Fruit fly (Drosophila melanogaster): ENCODE data around the gene CG17219.

Gene CG17219

DNA sequence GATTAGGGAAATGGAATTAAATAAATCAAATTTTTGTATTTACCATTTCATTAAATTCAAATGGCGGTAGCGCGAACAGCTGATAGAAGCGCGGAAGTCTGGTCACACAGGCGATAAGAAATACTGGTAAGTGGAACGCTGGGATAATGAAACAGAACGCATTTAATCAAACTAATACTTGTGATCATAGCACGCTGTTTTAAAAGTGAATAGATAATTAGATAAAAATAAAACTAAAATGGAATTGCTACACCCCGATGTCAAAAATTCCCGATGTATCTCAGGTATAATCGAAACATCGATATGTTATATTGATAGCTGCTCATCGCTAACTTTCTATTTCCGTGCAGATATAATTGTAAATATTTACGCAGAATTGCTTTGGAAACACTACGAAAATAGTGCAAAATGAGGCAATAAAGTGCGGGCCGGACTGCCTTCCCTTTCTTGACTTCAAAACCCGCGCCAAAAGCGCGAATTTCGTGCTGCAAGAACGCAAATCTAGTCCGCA, 36.3 kb upstream of the CG17219 start, which contains the start of the genes okr and CG3558 (continued):
- TF ChIP-seq Ets65A (GFP tag) (no peak), gcm2 (GFP tag; optimal IDR thresholded peaks at IDR 0.05) (no peak), kni (GFP tag; optimal IDR thresholded peaks at IDR 0.05) (no peak), CG4854 (GFP tag; optimal IDR thresholded peaks at IDR 0.05) (no peak), Ravus (GFP tag; IDR thresholded peaks at IDR 0.05) (no peak), CG17359 (tag; optimal IDR thresholded peaks at IDR 0.05) (no peak), Lhr (GFP tag; optimal IDR thresholded peaks at IDR 0.05) (peak; percentile 23), E2f2 (GFP tag; IDR thresholded peaks at IDR 0.05) (peak; percentile 88), nerfin-1 (tag; optimal IDR thresholded peaks at IDR 0.05) (no peak), hbn (GFP tag; IDR thresholded peaks at IDR 0.05; ENCODE audit: partially characterized antibody) (peak; percentile 80), Lim3 (GFP tag; IDR thresholded peaks at IDR 0.05) (no peak), Fer2 (tag; optimal IDR thresholded peaks at IDR 0.05) (no peak), CG8924 (tag; optimal IDR thresholded peaks at IDR 0.05) (peak; percentile 24), CG7556 (GFP tag; optimal IDR thresholded peaks at IDR 0.05) (no peak), CG14441 (GFP tag; IDR thresholded peaks at IDR 0.05) (no peak), Bteb2 (GFP tag; optimal IDR thresholded peaks at IDR 0.05) (peak; percentile 32), CG14050 (GFP tag; IDR thresholded peaks at IDR 0.05) (no peak), Rx (GFP tag; IDR thresholded peaks at IDR 0.05) (no peak), cad (GFP tag; optimal IDR thresholded peaks at IDR 0.05) (no peak), CG8478 (optimal IDR thresholded peaks at IDR 0.05) (no peak), Oaz (GFP tag; IDR thresholded peaks at IDR 0.05) (no peak), Taf1 (GFP tag; IDR thresholded peaks at IDR 0.05) (no peak), CG12659 (GFP tag; optimal IDR thresholded peaks at IDR 0.05) (peak; percentile 18), da (GFP tag; optimal IDR thresholded peaks at IDR 0.05) (no peak), CG15269 (tag; optimal IDR thresholded peaks at IDR 0.05) (no peak), toy (GFP tag; IDR thresholded peaks at IDR 0.05) (no peak), klu (GFP tag; IDR thresholded peaks at IDR 0.05) (no peak), Dbx (GFP tag; IDR thresholded peaks at IDR 0.05) (no peak), Awh (GFP tag; IDR thresholded peaks at IDR 0.05) (no peak), CG8359 (GFP tag; optimal IDR thresholded peaks at IDR 0.05; ENCODE audit: borderline replicate concordance) (no peak), Opbp (GFP tag; IDR thresholded peaks at IDR 0.05; ENCODE audit: partially characterized antibody) (peak; percentile 69; the same call in 2 of the 3 replicates), CG14965 (GFP tag; optimal IDR thresholded peaks at IDR 0.05; ENCODE audit: borderline replicate concordance) (no peak), wek (GFP tag; optimal IDR thresholded peaks at IDR 0.05) (no peak), vfl (GFP tag; optimal IDR thresholded peaks at IDR 0.05) (no peak), Myb (GFP tag; optimal IDR thresholded peaks at IDR 0.05) (no peak), CTCF (GFP tag; optimal IDR thresholded peaks at IDR 0.05) (no peak), CG12769 (tag; optimal IDR thresholded peaks at IDR 0.05) (no peak), CG14860 (GFP tag; IDR thresholded peaks at IDR 0.05; ENCODE audit: partially characterized antibody) (peak; percentile 81), Dll (GFP tag; IDR thresholded peaks at IDR 0.05; ENCODE audit: partially characterized antibody) (peak; percentile 93), Eip74EF (GFP tag; optimal IDR thresholded peaks at IDR 0.05) (peak in 1 of 2 experiments; percentile 52), CG8944 (GFP tag; optimal IDR thresholded peaks at IDR 0.05) (no peak), CG4730 (GFP tag; IDR thresholded peaks at IDR 0.05) (no peak), esg (GFP tag; conservative IDR thresholded peaks at IDR 0.05) (no peak), chif (GFP tag; optimal IDR thresholded peaks at IDR 0.05) (no peak), pzg (GFP tag; optimal IDR thresholded peaks at IDR 0.05) (peak; percentile 71), Drgx (GFP tag; IDR thresholded peaks at IDR 0.05) (no peak), TFAM (GFP tag; optimal IDR thresholded peaks at IDR 0.05) (no peak), CG16779 (GFP tag; IDR thresholded peaks at IDR 0.05) (no peak), schlank (tag; optimal IDR thresholded peaks at IDR 0.05) (no peak), CG32767 (GFP tag; IDR thresholded peaks at IDR 0.05) (no peak), sens (GFP tag) (peak; percentile 85), chn (GFP tag; optimal IDR thresholded peaks at IDR 0.05) (no peak)

All from whole organism, embryonic.